Fruit fly (Drosophila melanogaster) whole organism, prepupa: ENCODE measurements around the gene Delta.

Experiments used
- Eip75B ChIP-seq: fragments of 200-800 bp; sonication (Bioruptor generic); optimal IDR thresholded peaks from 3 replicates; lab custom pipeline; 2016; ENCODE audit warnings: missing biosample characterization, missing genetic modification characterization
- Gug ChIP-seq: fragments of 200-800 bp; sonication (Bioruptor generic); IDR thresholded peaks from 2 replicates; pipeline ENCODE4 v1.3.6; 2022; ENCODE audit warnings: missing biosample characterization, missing genetic modification characterization
- Hr39 ChIP-seq: fragments of 200-800 bp; sonication (Bioruptor generic); optimal IDR thresholded peaks from 2 replicates; lab custom pipeline; 2016; ENCODE audit warnings: missing biosample characterization, missing genetic modification characterization
- OdsH ChIP-seq: fragments of 200-800 bp; sonication (Bioruptor generic); optimal IDR thresholded peaks from 3 replicates; lab custom pipeline; 2016; ENCODE audit warnings: missing biosample characterization, missing genetic modification characterization
- vri ChIP-seq: fragments of 200-800 bp; sonication (Bioruptor generic); optimal IDR thresholded peaks from 3 replicates; lab custom pipeline; 2016; ENCODE audit warnings: missing biosample characterization, mild to moderate bottlenecking, missing genetic modification characterization

- TF ChIP-seq Eip75B = no peak
- TF ChIP-seq OdsH = no peak
- TF ChIP-seq Gug (GFP tag; lab: Robert Waterston, UW) = no peak
- no peak for TF ChIP-seq Hr39 (GFP tag; lab: Kevin White, UChicago)
- no peak for TF ChIP-seq vri (GFP tag; lab: Kevin White, UChicago)
These were observed 17.1 kb downstream of the Delta start for dm6 chr3R:19308770-19309503.
